Worm (Caenorhabditis elegans) whole organism, L4/young adult: ENCODE results near the gene dyc-1.

ENCODE experiments used
- W03F9.2 ChIP-seq: fragments of 150-350 bp; optimal IDR thresholded peaks from 2 replicates; lab custom pipeline; 2014; ENCODE audit warnings: missing biosample characterization, missing genetic modification characterization
- dao-5 ChIP-seq: sonication (generic microtip); optimal IDR thresholded peaks from 2 replicates; lab custom pipeline; 2016; ENCODE audit warnings: missing genotype, missing genetic modification characterization, moderate library complexity, missing compliant biosample characterization
- him-1 ChIP-seq: sonication (generic microtip); optimal IDR thresholded peaks from 2 replicates; lab custom pipeline; 2016; ENCODE audit warnings: missing genotype, missing genetic modification reagents, missing genetic modification characterization, missing compliant biosample characterization

The dyc-1 gene

DNA sequence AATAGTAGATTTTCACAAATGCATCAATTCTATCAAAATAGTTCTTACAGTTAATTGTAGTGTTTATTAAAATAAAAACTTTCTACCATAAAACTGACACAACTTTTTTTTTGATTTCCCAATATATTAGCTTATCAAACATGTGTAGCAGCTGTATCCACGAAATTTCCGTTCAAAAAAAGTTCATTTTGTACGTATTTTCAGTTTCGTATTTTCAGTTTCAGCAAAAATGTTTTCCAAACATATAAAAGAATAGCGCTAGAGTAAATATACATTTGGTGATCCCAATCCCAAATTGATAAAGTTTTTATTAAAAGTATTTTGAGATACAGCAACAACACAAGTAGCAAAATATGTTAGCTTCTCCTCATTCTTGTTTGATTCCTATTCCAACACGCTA lies 19.9 kb upstream of the dyc-1 start:
- no peak for TF ChIP-seq him-1 (tag; lab: Kevin White, UChicago)
- TF ChIP-seq W03F9.2 (tag; lab: Kevin White, UChicago) = no peak
- no peak for TF ChIP-seq dao-5 (tag; lab: Kevin White, UChicago)

DNA sequence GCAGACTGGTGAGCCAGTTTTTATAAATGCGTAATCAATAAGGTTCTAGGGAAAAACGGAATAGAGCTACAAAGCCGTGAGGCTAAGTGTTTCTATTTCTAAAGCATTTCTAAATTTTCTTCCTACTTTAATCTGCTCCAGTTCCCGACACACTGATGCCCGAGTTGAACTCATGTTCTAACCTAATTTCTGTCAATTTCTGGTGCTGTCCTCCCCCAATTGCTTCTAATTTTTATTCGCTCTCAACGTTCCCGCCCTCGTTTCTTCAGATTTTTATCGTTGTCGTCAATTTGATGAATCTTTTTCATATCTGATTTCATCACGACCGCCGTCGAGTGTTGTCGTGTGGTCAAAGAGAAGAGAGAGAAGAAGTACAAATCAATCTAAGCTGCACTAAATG lies 19.5 kb upstream of the dyc-1 start:
- no peak for TF ChIP-seq W03F9.2 (tag; lab: Kevin White, UChicago)
- no peak for TF ChIP-seq dao-5 (tag; lab: Kevin White, UChicago)
- no peak for TF ChIP-seq him-1 (tag; lab: Kevin White, UChicago)

DNA sequence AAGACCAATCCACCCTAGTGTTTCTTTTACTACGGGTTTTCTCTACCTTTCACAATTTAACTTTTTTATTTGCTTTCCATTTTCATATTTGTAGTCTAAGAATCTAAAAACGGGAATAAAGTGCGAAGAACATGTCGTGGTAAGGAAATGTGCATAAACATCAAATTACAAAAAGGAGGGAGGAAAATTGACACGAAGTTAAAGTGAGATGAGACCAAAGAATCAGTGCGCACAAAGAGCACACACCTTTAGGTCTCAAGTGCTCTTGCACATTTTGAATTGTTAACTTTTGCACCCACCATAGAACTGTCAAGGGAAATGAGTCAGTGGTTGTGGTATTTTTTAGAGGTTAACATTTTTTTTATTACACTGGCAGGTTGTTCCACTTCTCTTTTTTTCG lies 18.8 kb upstream of the dyc-1 start:
- TF ChIP-seq dao-5 (tag; lab: Kevin White, UChicago) = no peak
- no peak for TF ChIP-seq him-1 (tag; lab: Kevin White, UChicago)
- TF ChIP-seq W03F9.2 (tag; lab: Kevin White, UChicago) = no peak

DNA sequence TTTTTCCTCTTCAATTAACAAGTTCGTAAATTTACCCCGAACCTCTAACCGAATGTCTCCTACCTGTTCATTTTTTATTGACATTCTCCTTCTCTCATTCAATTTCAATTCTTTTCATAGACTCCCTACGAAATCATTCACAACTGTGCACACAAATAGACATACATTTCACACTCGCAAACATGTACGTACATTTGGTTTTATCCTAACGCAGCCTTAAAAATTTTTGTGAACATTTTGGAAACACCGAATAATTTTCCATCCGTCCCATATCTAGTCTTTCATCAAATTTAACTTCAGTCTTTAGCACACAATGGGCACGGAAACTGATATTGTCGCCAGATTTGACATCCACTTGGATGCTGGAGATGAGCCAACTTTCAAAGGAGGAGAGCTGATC lies 15.8 kb upstream of the dyc-1 start, which contains the start of gene arrd-25:
TSS of gene arrd-25 (plus strand) at position 301 of the 400 bp plus-strand sequence.
- TF ChIP-seq W03F9.2 (tag; lab: Kevin White, UChicago) = no peak
- no peak for TF ChIP-seq him-1 (tag; lab: Kevin White, UChicago)
- no peak for TF ChIP-seq dao-5 (tag; lab: Kevin White, UChicago)

DNA sequence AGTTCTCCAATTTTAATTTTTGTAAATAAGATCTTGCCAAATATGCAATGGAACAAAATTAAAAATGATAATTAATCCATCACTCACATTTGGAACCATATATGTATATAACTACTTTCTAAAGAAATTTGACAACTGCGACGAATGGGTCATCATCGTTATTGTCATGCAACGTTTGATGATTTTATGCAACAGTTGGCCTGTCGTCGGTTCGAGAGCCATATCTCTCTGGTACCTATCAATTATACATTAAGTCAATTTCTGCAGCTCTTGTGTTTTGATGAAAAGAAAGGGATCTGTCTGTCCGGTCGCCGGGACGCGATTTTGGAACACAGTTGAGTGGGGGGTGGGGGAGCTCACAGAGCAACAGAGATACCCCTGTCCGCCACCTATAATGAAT lies 10.0 kb upstream of the dyc-1 start:
- TF ChIP-seq him-1 (tag; lab: Kevin White, UChicago) = no peak
- TF ChIP-seq W03F9.2 (tag; lab: Kevin White, UChicago) = no peak
- no peak for TF ChIP-seq dao-5 (tag; lab: Kevin White, UChicago)

DNA sequence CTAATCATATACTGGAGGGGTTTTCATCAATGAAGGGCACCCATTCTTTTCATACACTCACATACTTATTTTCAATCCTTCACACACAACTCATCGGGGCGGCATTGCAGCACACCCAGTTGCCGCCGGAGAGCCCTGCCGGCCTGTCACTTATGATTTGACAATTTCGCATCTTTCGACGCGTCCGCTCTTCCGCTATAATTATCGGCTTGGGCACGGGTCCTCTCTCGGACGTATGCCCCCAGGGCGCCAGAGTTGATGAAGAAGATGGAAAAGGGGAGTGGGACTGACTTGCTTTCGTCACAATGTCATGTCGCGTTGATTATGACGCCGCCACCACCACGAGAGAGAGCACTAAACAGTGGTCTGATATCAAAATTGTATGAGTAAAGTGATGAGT lies 5.0 kb upstream of the dyc-1 start:
- no peak for TF ChIP-seq dao-5 (tag; lab: Kevin White, UChicago)
- no peak for TF ChIP-seq him-1 (tag; lab: Kevin White, UChicago)
- no peak for TF ChIP-seq W03F9.2 (tag; lab: Kevin White, UChicago)

DNA sequence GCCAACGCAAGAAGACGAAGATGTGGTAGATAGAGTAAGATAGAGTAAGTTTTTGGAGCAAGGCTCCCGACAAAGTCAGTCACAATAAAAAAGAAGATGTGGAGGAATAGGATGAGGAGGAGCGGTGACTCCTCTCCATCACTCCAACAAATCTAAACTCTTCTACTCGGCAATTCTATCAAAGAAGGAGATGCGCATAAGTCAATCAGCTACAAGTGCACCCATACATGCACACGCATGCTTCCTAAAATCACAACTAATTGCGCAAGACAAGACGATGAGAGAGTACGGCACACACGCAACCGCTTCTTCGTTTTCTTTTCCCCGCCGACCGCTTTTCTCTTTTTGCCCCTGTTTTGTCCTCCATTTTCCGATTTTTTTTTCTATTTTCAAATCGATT lies 1.7 kb upstream of the dyc-1 start:
- no peak for TF ChIP-seq W03F9.2 (tag; lab: Kevin White, UChicago)
- no peak for TF ChIP-seq him-1 (tag; lab: Kevin White, UChicago)
- no peak for TF ChIP-seq dao-5 (tag; lab: Kevin White, UChicago)

DNA sequence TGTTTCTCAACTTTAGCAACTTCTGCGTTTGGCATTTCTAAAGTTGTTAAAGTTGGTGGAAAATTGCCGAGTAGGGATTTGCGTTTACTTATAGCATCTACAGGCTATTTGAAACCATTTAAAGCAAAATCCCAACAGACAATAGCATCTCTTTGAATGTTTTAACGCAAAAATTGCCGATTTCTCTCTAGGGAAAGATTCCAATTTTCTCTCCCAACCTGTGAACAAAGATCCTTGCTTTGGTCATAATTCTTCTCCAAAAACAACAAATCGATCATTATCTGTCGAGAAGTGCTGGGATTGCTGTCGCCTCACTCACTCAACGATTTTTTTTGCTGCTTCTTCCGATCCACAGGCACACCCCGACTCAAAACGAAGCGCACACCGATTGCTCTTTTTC lies 4.4 kb downstream of the dyc-1 start:
- no peak for TF ChIP-seq dao-5 (tag; lab: Kevin White, UChicago)
- TF ChIP-seq him-1 (tag; lab: Kevin White, UChicago) = no peak
- TF ChIP-seq W03F9.2 (tag; lab: Kevin White, UChicago) = no peak

DNA sequence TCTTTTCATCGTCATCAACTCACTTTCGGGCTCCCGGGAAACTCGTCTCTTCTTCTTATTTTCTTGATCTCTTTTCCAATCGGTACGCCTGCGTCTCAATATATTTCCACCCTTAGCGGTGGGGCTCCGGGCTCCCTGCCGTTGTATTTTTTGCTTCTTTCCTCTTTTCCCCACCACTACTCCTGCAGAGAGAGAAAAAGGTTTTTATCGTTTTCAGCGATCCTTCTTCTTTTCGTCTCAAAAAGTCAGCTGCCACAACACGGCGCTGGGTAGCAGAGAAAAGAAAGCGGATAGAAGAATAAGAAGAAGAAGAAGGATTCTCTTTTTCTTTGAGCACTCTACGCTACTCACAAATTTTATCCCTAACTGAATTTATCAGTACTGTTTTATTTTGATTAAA lies 5.5 kb downstream of the dyc-1 start:
- TF ChIP-seq W03F9.2 (tag; lab: Kevin White, UChicago) = no peak
- no peak for TF ChIP-seq dao-5 (tag; lab: Kevin White, UChicago)
- TF ChIP-seq him-1 (tag; lab: Kevin White, UChicago) = no peak

DNA sequence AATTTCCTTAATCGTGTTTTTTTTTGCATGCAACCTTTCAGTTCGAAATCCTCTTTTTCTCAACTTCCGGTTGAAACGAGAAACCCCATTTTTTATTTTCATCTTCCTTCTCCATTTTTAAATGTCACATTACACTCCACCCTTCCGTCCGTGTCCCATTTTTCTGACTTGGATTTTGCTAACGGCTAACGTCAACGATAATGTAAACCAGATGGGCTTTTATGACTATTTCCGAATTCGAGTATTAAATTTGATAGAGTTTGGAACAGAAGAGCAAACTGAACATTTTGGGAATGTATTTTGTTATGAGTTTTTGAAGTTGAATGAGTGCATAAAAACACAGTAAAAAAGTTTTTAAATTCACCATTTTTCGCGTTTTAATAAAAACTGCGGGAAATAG lies 6.4 kb downstream of the dyc-1 start:
- TF ChIP-seq W03F9.2 (tag; lab: Kevin White, UChicago) (no peak), him-1 (tag; lab: Kevin White, UChicago) (no peak), dao-5 (tag; lab: Kevin White, UChicago) (no peak)

DNA sequence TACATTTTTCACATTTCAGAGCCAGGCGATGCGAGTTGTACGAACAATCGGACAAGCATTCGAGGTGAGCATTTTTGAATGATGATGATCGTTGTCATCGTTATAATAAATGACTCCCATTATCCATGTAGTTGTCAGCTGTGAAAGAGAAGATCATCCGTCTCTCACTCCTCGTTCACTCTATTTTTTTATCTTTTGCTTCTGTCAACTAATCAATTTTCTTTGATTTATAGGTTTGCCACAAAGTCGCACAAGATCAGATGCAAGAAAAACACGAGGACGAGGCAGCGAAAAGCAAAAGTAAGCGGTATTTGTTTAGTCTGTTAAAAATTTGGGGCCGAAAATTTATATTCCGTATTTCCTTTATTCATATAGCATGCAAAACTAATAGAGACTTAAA lies 7.2 kb downstream of the dyc-1 start:
- TF ChIP-seq W03F9.2 (tag; lab: Kevin White, UChicago) = no peak
- no peak for TF ChIP-seq him-1 (tag; lab: Kevin White, UChicago)
- no peak for TF ChIP-seq dao-5 (tag; lab: Kevin White, UChicago)

DNA sequence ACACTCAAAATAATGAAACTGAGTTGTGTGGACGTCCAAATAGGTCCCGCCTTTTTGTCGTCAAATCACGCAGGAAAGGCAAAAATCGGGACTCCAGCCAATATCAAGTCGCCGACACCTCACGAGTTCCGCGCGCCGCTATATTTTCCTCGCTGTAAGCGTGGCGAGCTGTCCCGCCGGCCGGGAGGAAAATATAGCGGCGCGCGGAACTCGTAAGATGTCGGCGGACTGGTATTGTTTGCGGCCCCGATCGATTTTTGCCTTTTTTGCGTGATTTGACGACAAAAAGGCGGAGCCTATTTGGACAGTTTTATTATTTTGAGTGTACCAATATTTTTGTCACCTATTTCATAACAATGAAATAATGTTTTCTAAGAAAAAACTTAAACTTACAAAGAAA lies 13.4 kb downstream of the dyc-1 start:
- TF ChIP-seq dao-5 (tag; lab: Kevin White, UChicago) = no peak
- TF ChIP-seq him-1 (tag; lab: Kevin White, UChicago) = no peak
- no peak for TF ChIP-seq W03F9.2 (tag; lab: Kevin White, UChicago)

DNA sequence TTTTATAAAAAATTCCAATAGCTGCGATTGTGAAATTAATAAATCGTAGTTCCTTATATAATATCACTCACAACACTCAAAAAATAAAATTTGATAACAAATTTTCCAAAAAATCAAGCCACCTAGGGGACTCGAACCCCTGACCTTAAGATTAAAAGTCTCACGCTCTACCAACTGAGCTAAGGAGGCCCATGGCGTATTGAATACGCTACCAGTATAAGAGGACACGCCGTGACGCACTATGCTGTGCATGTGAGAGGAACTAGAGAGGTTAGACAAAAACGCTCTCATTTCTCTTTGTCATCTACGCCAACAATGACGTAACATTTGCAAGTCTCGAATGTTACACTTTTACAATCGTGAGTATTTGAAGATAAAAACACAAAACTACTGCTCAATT lies 14.5 kb downstream of the dyc-1 start:
- TF ChIP-seq W03F9.2 (tag; lab: Kevin White, UChicago) (peak; percentile 58), dao-5 (tag; lab: Kevin White, UChicago) (peak; percentile 90), him-1 (tag; lab: Kevin White, UChicago) (peak; percentile 97)

DNA sequence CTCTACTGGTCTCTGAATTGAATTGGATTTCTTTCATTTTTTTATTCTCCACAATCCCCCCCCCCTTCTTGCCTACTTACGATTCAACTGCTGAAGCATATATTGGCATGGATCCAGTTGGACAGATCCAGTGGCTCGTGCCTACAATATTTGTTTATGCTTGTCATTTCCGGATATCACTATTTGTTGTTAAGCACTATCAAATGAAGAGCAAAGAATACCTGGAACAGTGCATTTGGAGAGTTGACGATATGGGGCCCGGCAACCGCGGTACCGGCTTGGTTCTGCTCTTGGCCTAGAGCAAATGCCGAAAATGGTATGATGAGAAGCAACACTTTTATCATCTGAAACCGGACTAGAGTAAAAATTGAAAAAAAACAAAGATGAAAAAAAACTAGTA lies 18.3 kb downstream of the dyc-1 start, which contains the start of gene lgc-21:
TSS of gene lgc-21 (minus strand) at position 344 of the 400 bp plus-strand sequence.
- no peak for TF ChIP-seq W03F9.2 (tag; lab: Kevin White, UChicago)
- TF ChIP-seq him-1 (tag; lab: Kevin White, UChicago) = no peak
- no peak for TF ChIP-seq dao-5 (tag; lab: Kevin White, UChicago)
